Worm (Caenorhabditis elegans): ENCODE results near the gene F31E8.4.

- no peak for TF ChIP-seq ama-1 (optimal IDR thresholded peaks at IDR 0.05)
- TF ChIP-seq hmbx-1 (tag; optimal IDR thresholded peaks at IDR 0.05): no peak
- no peak for TF ChIP-seq ceh-13 (GFP tag; optimal IDR thresholded peaks at IDR 0.05)
- TF ChIP-seq B0310.2 (tag; optimal IDR thresholded peaks at IDR 0.05): no peak
- no peak for TF ChIP-seq flt-1 (GFP tag; IDR thresholded peaks at IDR 0.05)
- no peak for TF ChIP-seq aly-1 (tag; optimal IDR thresholded peaks at IDR 0.05)
- no peak for TF ChIP-seq hnd-1 (tag; optimal IDR thresholded peaks at IDR 0.05)
- no peak for TF ChIP-seq pes-1 (GFP tag; IDR thresholded peaks at IDR 0.05)
- no peak for TF ChIP-seq scrt-1 (GFP tag; IDR thresholded peaks at IDR 0.05)
- TF ChIP-seq F13C5.2 (tag; optimal IDR thresholded peaks at IDR 0.05): no peak
- TF ChIP-seq tra-4 (tag; optimal IDR thresholded peaks at IDR 0.05): no peak
- TF ChIP-seq ceh-36 (tag; optimal IDR thresholded peaks at IDR 0.05): peak; percentile 75
- TF ChIP-seq tbx-11 (GFP tag; IDR thresholded peaks at IDR 0.05): no peak
These were observed 1.3 kb upstream of the F31E8.4 start for ce11 chrII:6801262-6801661.
